Fruit fly (Drosophila melanogaster) whole organism, pupa: ENCODE results near the gene HP5.

ENCODE experiments used
- CG10348 ChIP-seq: fragments of 200-800 bp; sonication (Bioruptor generic); IDR thresholded peaks from 2 replicates; pipeline ENCODE4 v1.3.6; 2022; ENCODE audit warnings: missing biosample characterization, missing genetic modification characterization
- CG12605 ChIP-seq: fragments of 200-800 bp; sonication (Bioruptor generic); IDR thresholded peaks from 2 replicates; pipeline ENCODE4 v1.3.6; 2022; ENCODE audit warnings: missing biosample characterization, missing genetic modification characterization
- CG13204 ChIP-seq: fragments of 200-800 bp; sonication (Bioruptor generic); optimal IDR thresholded peaks from 2 replicates; lab custom pipeline; 2018; ENCODE audit warnings: missing biosample characterization, mild to moderate bottlenecking, missing genetic modification characterization, moderate library complexity
- CG14655 ChIP-seq: fragments of 200-800 bp; sonication (Bioruptor generic); optimal IDR thresholded peaks from 3 replicates; lab custom pipeline; 2017; ENCODE audit warnings: mild to moderate bottlenecking, missing biosample characterization, missing genetic modification reagents, missing genetic modification characterization
- CG15710 ChIP-seq: fragments of 200-800 bp; sonication (Bioruptor generic); optimal IDR thresholded peaks from 2 replicates; lab custom pipeline; 2018; ENCODE audit warnings: missing biosample characterization, mild to moderate bottlenecking, missing genetic modification characterization, moderate library complexity
- CG17806 ChIP-seq: fragments of 200-800 bp; sonication (Bioruptor generic); optimal IDR thresholded peaks from 2 replicates; lab custom pipeline; 2018; ENCODE audit warnings: missing biosample characterization, mild to moderate bottlenecking, missing genetic modification characterization, moderate library complexity
- CG32121 ChIP-seq: fragments of 200-800 bp; sonication (Bioruptor generic); IDR thresholded peaks from 2 replicates; pipeline ENCODE4 v1.3.6; 2022; ENCODE audit warnings: missing biosample characterization, missing genetic modification characterization
- CG34367 ChIP-seq: fragments of 200-800 bp; sonication (Bioruptor generic); optimal IDR thresholded peaks from 2 replicates; lab custom pipeline; 2018; ENCODE audit warnings: missing biosample characterization, mild to moderate bottlenecking, missing genetic modification characterization
- CG4496 ChIP-seq: fragments of 200-800 bp; sonication (Bioruptor generic); IDR thresholded peaks from 3 replicates; pipeline ENCODE4 v1.3.6; 2022; ENCODE audit warnings: missing biosample characterization, missing genetic modification characterization
- CG8159 ChIP-seq: fragments of 200-800 bp; sonication (Bioruptor generic); optimal IDR thresholded peaks from 3 replicates; lab custom pipeline; 2018; ENCODE audit warnings: missing biosample characterization, mild to moderate bottlenecking, missing genetic modification characterization, moderate library complexity
- CG8301 ChIP-seq: fragments of 200-800 bp; sonication (Bioruptor generic); optimal IDR thresholded peaks from 2 replicates; lab custom pipeline; 2018; ENCODE audit warnings: missing biosample characterization, mild to moderate bottlenecking, missing genetic modification characterization
- CG9948 ChIP-seq: fragments of 200-800 bp; sonication (Bioruptor generic); optimal IDR thresholded peaks from 2 replicates; lab custom pipeline; 2018; ENCODE audit warnings: missing biosample characterization, mild to moderate bottlenecking, missing genetic modification characterization, moderate library complexity
- D1 ChIP-seq: fragments of 200-800 bp; sonication (Bioruptor generic); optimal IDR thresholded peaks from 2 replicates; lab custom pipeline; 2018; ENCODE audit warnings: missing biosample characterization, mild to moderate bottlenecking, missing genetic modification characterization, moderate library complexity
- EcR ChIP-seq: fragments of 200-800 bp; sonication (Bioruptor generic); optimal IDR thresholded peaks from 3 replicates; lab custom pipeline; 2019; ENCODE audit warnings: missing biosample characterization, missing genetic modification characterization, mild to moderate bottlenecking, moderate library complexity, missing genetic modification reagents
- Ets98B ChIP-seq: fragments of 200-800 bp; sonication (Bioruptor generic); IDR thresholded peaks from 2 replicates; pipeline ENCODE4 v1.3.6; 2022; ENCODE audit warnings: missing biosample characterization, missing genetic modification characterization
- Pif1A ChIP-seq: fragments of 200-800 bp; sonication (Bioruptor generic); optimal IDR thresholded peaks from 3 replicates; lab custom pipeline; 2016; ENCODE audit warnings: missing biosample characterization, missing genetic modification characterization
- Pif1B ChIP-seq: fragments of 200-800 bp; sonication (Bioruptor generic); optimal IDR thresholded peaks from 3 replicates; lab custom pipeline; 2016; ENCODE audit warnings: missing biosample characterization, missing genetic modification characterization
- Snoo ChIP-seq: fragments of 200-800 bp; sonication (Bioruptor generic); optimal IDR thresholded peaks from 3 replicates; lab custom pipeline; 2017; ENCODE audit warnings: missing biosample characterization, mild to moderate bottlenecking, missing genetic modification characterization, inconsistent platforms
- fd96Ca ChIP-seq: fragments of 200-800 bp; sonication (Bioruptor generic); IDR thresholded peaks from 3 replicates; pipeline ENCODE4 v1.3.6; 2022; ENCODE audit warnings: missing biosample characterization, missing genetic modification characterization
- gl ChIP-seq: fragments of 200-800 bp; sonication (Bioruptor generic); optimal IDR thresholded peaks from 2 replicates; lab custom pipeline; 2018; ENCODE audit warnings: missing biosample characterization, mild to moderate bottlenecking, missing genetic modification characterization
- rn ChIP-seq: fragments of 200-800 bp; sonication (Bioruptor generic); IDR thresholded peaks from 2 replicates; pipeline ENCODE4 v1.3.6; 2022; ENCODE audit warnings: missing biosample characterization, missing genetic modification characterization

The HP5 gene

DNA sequence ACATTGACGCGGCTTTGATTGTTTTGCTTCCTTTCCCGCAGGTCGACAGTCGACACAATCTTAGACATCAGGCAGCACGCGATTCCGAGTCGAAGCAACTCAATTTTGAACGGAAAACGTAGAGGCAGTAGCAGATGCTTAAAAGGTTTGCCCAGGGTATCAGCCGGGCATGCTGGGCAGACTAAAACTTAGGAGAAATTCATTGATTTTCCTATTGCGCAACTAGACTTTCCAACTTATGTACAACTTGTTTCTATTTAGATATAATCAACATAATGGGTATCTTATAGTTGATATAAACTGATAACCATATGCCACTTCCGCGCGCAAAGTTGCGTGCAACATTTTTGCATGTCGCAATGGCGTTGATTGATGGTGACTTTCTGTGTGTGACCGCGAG, 12.2 kb downstream of the HP5 start:
- TF ChIP-seq CG4496 (GFP tag; lab: Robert Waterston, UW): 0 out of 3 replicates have a peak, but pooled peaks have one; percentile 34
- no peak for TF ChIP-seq CG32121 (GFP tag; lab: Robert Waterston, UW)
- TF ChIP-seq CG10348 (GFP tag; lab: Robert Waterston, UW): no peak
- no peak for TF ChIP-seq CG8159 (tag; lab: Kevin White, UChicago)
- TF ChIP-seq CG14655 (GFP tag; lab: Kevin White, UChicago): no peak
- no peak for TF ChIP-seq CG15710 (tag; lab: Kevin White, UChicago)
- TF ChIP-seq CG17806 (tag; lab: Kevin White, UChicago): no peak
- no peak for TF ChIP-seq EcR (GFP tag; lab: Kevin White, UChicago)
- TF ChIP-seq rn (GFP tag; lab: Robert Waterston, UW): no peak
- TF ChIP-seq Ets98B: no peak
- TF ChIP-seq fd96Ca (GFP tag; lab: Robert Waterston, UW): 0 out of 3 replicates have a peak, but pooled peaks have one; percentile 22
- no peak for TF ChIP-seq CG13204

DNA sequence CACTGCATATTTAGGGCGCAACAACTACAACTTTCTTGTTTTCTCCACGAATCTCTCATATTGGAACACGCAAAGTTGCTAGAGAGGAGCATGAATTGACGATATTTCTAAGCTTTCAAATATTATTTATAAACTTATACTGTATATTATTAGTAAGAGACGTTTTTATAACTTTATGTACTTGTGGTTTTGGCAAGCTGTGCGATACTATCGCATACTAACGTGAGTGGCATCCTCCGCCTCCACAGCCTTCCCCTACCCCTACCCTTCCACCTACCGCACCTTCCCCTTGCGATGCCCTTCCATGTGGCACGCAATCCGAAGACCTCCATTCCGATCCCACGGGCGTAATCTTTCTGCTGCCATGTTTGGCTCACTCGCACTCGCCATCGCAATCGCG, 13.7 kb downstream of the HP5 start:
- TF ChIP-seq CG9948 (tag; lab: Kevin White, UChicago) (no peak), fd96Ca (GFP tag; lab: Robert Waterston, UW) (no peak)

- TF ChIP-seq CG8301 (tag; lab: Kevin White, UChicago) (no peak), CG12605 (GFP tag; lab: Robert Waterston, UW) (no peak), CG4496 (GFP tag; lab: Robert Waterston, UW) (no peak), gl (tag; lab: Kevin White, UChicago) (no peak), fd96Ca (GFP tag; lab: Robert Waterston, UW) (no peak), CG34367 (no peak), CG8159 (tag; lab: Kevin White, UChicago) (no peak), Pif1A (GFP tag; lab: Kevin White, UChicago) (no peak), CG13204 (no peak), Ets98B (no peak), EcR (GFP tag; lab: Kevin White, UChicago) (no peak), CG9948 (tag; lab: Kevin White, UChicago) (no peak), CG10348 (GFP tag; lab: Robert Waterston, UW) (no peak), CG14655 (GFP tag; lab: Kevin White, UChicago) (no peak), Snoo (tag; lab: Kevin White, UChicago) (no peak), CG32121 (GFP tag; lab: Robert Waterston, UW) (no peak)
These were observed 22.2 kb downstream of the HP5 start, which contains the start of gene Cyp4g15 for dm6 chrX:11476758-11477157. Gene Cyp4g15, plus strand, starts transcription at chrX:11477058.

DNA sequence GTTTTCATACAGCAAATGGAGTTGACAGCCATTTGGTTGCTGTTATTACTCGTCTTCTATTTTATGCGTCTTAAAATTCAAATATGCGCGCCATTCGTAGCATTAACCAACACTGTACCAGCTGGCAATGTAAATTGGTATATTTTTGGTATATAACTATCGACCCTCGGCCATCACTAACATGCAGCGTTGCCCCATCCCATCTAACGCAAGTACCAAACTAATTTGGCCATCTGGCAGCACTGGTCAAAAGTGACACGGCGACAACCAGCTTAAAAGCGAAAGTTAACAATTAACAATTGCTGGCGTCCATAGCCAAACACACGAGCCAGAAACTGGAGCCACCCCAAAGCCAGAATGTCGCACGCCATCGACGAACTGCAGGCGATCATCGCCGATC, 28.7 kb downstream of the HP5 start, which contains the start of gene Uba5:
Uba5 (plus strand) TSS at position 222 of the 400 bp plus-strand sequence.
- TF ChIP-seq D1: no peak
- no peak for TF ChIP-seq CG9948 (tag; lab: Kevin White, UChicago)
- TF ChIP-seq Pif1B (GFP tag; lab: Kevin White, UChicago): no peak
- TF ChIP-seq fd96Ca (GFP tag; lab: Robert Waterston, UW): no peak
- no peak for TF ChIP-seq CG8301 (tag; lab: Kevin White, UChicago)
- no peak for TF ChIP-seq CG12605 (GFP tag; lab: Robert Waterston, UW)
- TF ChIP-seq CG4496 (GFP tag; lab: Robert Waterston, UW): peak; percentile 44; the same call in 1 of the 3 replicates

- TF ChIP-seq CG12605 (GFP tag; lab: Robert Waterston, UW) (peak; percentile 36; the same call in 1 of the 2 replicates), Pif1A (GFP tag; lab: Kevin White, UChicago) (no peak), Pif1B (GFP tag; lab: Kevin White, UChicago) (no peak), fd96Ca (GFP tag; lab: Robert Waterston, UW) (no peak), Ets98B (no peak), CG32121 (GFP tag; lab: Robert Waterston, UW) (no peak), D1 (no peak), CG15710 (tag; lab: Kevin White, UChicago) (peak; percentile 21), CG10348 (GFP tag; lab: Robert Waterston, UW) (no peak), Snoo (tag; lab: Kevin White, UChicago) (no peak), CG14655 (GFP tag; lab: Kevin White, UChicago) (no peak), CG8301 (tag; lab: Kevin White, UChicago) (peak; percentile 37), CG9948 (tag; lab: Kevin White, UChicago) (no peak), EcR (GFP tag; lab: Kevin White, UChicago) (no peak), CG34367 (peak; percentile 42), CG8159 (tag; lab: Kevin White, UChicago) (peak; percentile 6), CG17806 (tag; lab: Kevin White, UChicago) (peak; percentile 24), CG13204 (no peak), CG4496 (GFP tag; lab: Robert Waterston, UW) (no peak), gl (tag; lab: Kevin White, UChicago) (peak; percentile 57), rn (GFP tag; lab: Robert Waterston, UW) (no peak)
These were observed 30.5 kb downstream of the HP5 start, which contains the start of gene Spase25 for dm6 chrX:11485075-11485474. Gene Spase25, plus strand, starts transcription at chrX:11485250.

- TF ChIP-seq D1 (no peak), CG12605 (GFP tag; lab: Robert Waterston, UW) (no peak), rn (GFP tag; lab: Robert Waterston, UW) (no peak), CG8301 (tag; lab: Kevin White, UChicago) (no peak), CG13204 (no peak), Snoo (tag; lab: Kevin White, UChicago) (no peak), CG17806 (tag; lab: Kevin White, UChicago) (no peak), Pif1B (GFP tag; lab: Kevin White, UChicago) (no peak), CG4496 (GFP tag; lab: Robert Waterston, UW) (no peak), EcR (GFP tag; lab: Kevin White, UChicago) (no peak), CG9948 (tag; lab: Kevin White, UChicago) (no peak), Pif1A (GFP tag; lab: Kevin White, UChicago) (no peak), CG15710 (tag; lab: Kevin White, UChicago) (no peak), gl (tag; lab: Kevin White, UChicago) (no peak), CG32121 (GFP tag; lab: Robert Waterston, UW) (no peak), CG8159 (tag; lab: Kevin White, UChicago) (no peak), CG14655 (GFP tag; lab: Kevin White, UChicago) (no peak), Ets98B (no peak), fd96Ca (GFP tag; lab: Robert Waterston, UW) (no peak), CG34367 (no peak)
These were observed 36.9 kb downstream of the HP5 start, which contains the start of gene CG33235 for dm6 chrX:11491473-11491872. Gene CG33235, minus strand, starts transcription at chrX:11491573.
